Fruit fly (Drosophila melanogaster): ENCODE data around the gene Pdp.

DNA sequence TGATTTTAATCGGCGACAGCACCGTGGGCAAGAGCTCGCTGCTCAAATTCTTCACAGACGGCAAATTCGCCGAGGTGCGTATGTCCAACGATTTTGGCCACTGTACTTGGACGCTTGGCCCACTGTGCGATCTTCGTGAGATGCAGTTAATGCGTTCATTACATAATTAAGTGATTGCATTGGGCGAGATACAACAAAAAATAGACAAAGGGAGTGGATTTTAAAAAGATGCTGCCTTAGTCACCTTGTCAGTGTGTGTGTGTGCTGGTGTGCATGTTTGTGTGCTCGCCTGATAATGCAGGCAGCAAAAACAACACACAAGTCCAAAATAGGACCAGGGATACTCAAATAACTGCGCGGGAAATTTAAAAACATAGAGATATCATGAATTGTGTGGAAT is 811 bp upstream of the Pdp start:
- no peak for TF ChIP-seq Drgx (GFP tag; IDR thresholded peaks at IDR 0.05)
- no peak for TF ChIP-seq ttk (GFP tag; IDR thresholded peaks at IDR 0.05)
- no peak for TF ChIP-seq peb (GFP tag; IDR thresholded peaks at IDR 0.05)
- TF ChIP-seq CG31388 (GFP tag; optimal IDR thresholded peaks at IDR 0.05), result no peak
- no peak for TF ChIP-seq Usf (GFP tag; optimal IDR thresholded peaks at IDR 0.05)
- TF ChIP-seq pum (GFP tag; optimal IDR thresholded peaks at IDR 0.05), result no peak
- no peak for TF ChIP-seq CG3847 (GFP tag; IDR thresholded peaks at IDR 0.05)
- TF ChIP-seq Ptx1 (GFP tag; IDR thresholded peaks at IDR 0.05), result no peak
